Fruit fly (Drosophila melanogaster): ENCODE data around the gene Jig.

The Jig gene

DNA sequence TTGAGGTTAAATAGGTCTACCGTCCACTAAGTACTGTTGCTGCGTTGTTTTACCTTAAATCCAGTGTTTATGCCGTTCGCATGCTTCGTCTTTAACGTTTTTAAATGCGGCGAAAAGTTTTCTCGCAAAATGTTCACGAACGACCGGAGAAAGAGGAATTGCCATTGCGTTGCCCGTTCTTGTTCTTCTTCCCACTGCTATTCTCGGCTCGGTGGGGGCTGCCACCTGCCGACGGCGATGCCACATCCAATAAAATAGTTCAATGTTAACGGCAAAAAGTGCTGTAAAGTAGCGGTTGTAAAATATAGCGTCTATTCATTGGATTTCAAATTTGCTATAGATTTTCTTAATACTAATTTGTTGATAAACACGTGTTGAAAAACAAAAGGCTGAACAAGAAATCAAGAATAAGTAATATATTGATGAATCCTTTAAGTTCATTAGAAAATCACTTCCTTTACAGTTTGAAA is 15.0 kb downstream of the Jig start, which contains the start of gene CG7987 (continued):
- TF ChIP-seq CG10267 (tag; optimal IDR thresholded peaks at IDR 0.05) (peak; percentile 78), CG3163 (GFP tag; optimal IDR thresholded peaks at IDR 0.05) (peak; percentile 36), CG2712 (tag; optimal IDR thresholded peaks at IDR 0.05) (peak; percentile 27), Myb (GFP tag; optimal IDR thresholded peaks at IDR 0.05) (peak; percentile 96), pzg (GFP tag; optimal IDR thresholded peaks at IDR 0.05) (peak; percentile 73), CG12155 (GFP tag; optimal IDR thresholded peaks at IDR 0.05) (no peak), ERR (GFP tag; optimal IDR thresholded peaks at IDR 0.05) (peak; percentile 21), zen (tag; optimal IDR thresholded peaks at IDR 0.05) (peak; percentile 19), Ets65A (GFP tag) (peak; percentile 48), CG9817 (tag; optimal IDR thresholded peaks at IDR 0.05) (peak; percentile 21), Ada2b (GFP tag; IDR thresholded peaks at IDR 0.05) (no peak), chn (GFP tag; optimal IDR thresholded peaks at IDR 0.05) (peak; percentile 43), Dref (GFP tag; IDR thresholded peaks at IDR 0.05) (no peak), jigr1 (GFP tag; IDR thresholded peaks at IDR 0.05) (no peak), Bgb (GFP tag; IDR thresholded peaks at IDR 0.05; ENCODE audit: partially characterized antibody) (peak; percentile 46; the same call in 1 of the 2 replicates), Scr (GFP tag; IDR thresholded peaks at IDR 0.05; ENCODE audit: partially characterized antibody) (no peak), gcm (GFP tag; optimal IDR thresholded peaks at IDR 0.05) (no peak), CoRest (tag; optimal IDR thresholded peaks at IDR 0.05) (peak; percentile 37), NfI (GFP tag; optimal IDR thresholded peaks at IDR 0.05) (peak; percentile 20), gfzf (GFP tag; optimal IDR thresholded peaks at IDR 0.05) (no peak), Hr3 (GFP tag; optimal IDR thresholded peaks at IDR 0.05) (no peak), slbo (GFP tag; IDR thresholded peaks at IDR 0.05) (peak; percentile 33; the same call in 1 of the 2 replicates), Six4 (GFP tag; optimal IDR thresholded peaks at IDR 0.05) (no peak), hkb (optimal IDR thresholded peaks at IDR 0.05) (peak; percentile 28), hkb (GFP tag; IDR thresholded peaks at IDR 0.05) (no peak), jumu (GFP tag; optimal IDR thresholded peaks at IDR 0.05) (peak; percentile 37), Hmr (GFP tag; optimal IDR thresholded peaks at IDR 0.05) (peak; percentile 60), insv (GFP tag; optimal IDR thresholded peaks at IDR 0.05) (no peak), Dip3 (GFP tag; optimal IDR thresholded peaks at IDR 0.05) (peak; percentile 24), org-1 (GFP tag; optimal IDR thresholded peaks at IDR 0.05) (no peak), pfk (GFP tag; optimal IDR thresholded peaks at IDR 0.05) (no peak), pan (optimal IDR thresholded peaks at IDR 0.05) (no peak), pan (GFP tag; optimal IDR thresholded peaks at IDR 0.05 in 1 of 2, IDR thresholded peaks at IDR 0.05 in 1 of 2) (no peak), CG13624 (GFP tag; optimal IDR thresholded peaks at IDR 0.05) (peak; percentile 58), CG42726 (GFP tag; IDR thresholded peaks at IDR 0.05; ENCODE audit: partially characterized antibody) (0 out of 2 replicates have a peak, but pooled peaks have one; percentile 54), trem (tag; optimal IDR thresholded peaks at IDR 0.05) (peak; percentile 47), mam (GFP tag; optimal IDR thresholded peaks at IDR 0.05) (peak; percentile 34), CG4820 (GFP tag; optimal IDR thresholded peaks at IDR 0.05) (no peak), dm (GFP tag; optimal IDR thresholded peaks at IDR 0.05) (peak; percentile 15), CG10274 (GFP tag; optimal IDR thresholded peaks at IDR 0.05) (no peak), Taf1 (GFP tag; IDR thresholded peaks at IDR 0.05) (no peak), CG13894 (tag; optimal IDR thresholded peaks at IDR 0.05) (no peak), knrl (GFP tag; IDR thresholded peaks at IDR 0.05; ENCODE audit: partially characterized antibody) (peak; percentile 6; the same call in 1 of the 3 replicates), sens (GFP tag) (peak; percentile 86), Dll (GFP tag; IDR thresholded peaks at IDR 0.05; ENCODE audit: partially characterized antibody) (0 out of 4 replicates have a peak, but pooled peaks have one; percentile 32), Sry-δ (GFP tag; optimal IDR thresholded peaks at IDR 0.05) (no peak), Dp (GFP tag; optimal IDR thresholded peaks at IDR 0.05) (peak; percentile 76), CG2116 (GFP tag; optimal IDR thresholded peaks at IDR 0.05) (peak; percentile 29), CG17186 (GFP tag; optimal IDR thresholded peaks at IDR 0.05) (peak; percentile 75), CG8290 (GFP tag; optimal IDR thresholded peaks at IDR 0.05) (peak; percentile 7), CG8290 (tag; optimal IDR thresholded peaks at IDR 0.05) (peak in 1 of 2 experiments; percentile 84)
